Worm (Caenorhabditis elegans) whole organism, L1 larva: Measurements from ENCODE around the gene fbxa-128.

Experiments used
- C16A3.4 ChIP-seq: fragments of 150-350 bp; optimal IDR thresholded peaks from 2 replicates; lab custom pipeline; 2014; ENCODE audit warnings: missing biosample characterization, missing genetic modification characterization
- Y116A8C.19 ChIP-seq: sonication (generic microtip); optimal IDR thresholded peaks from 2 replicates; lab custom pipeline; 2016; ENCODE audit warnings: missing compliant biosample characterization, missing genetic modification characterization, borderline replicate concordance
- aly-2 ChIP-seq: fragments of 150-350 bp; optimal IDR thresholded peaks from 2 replicates; lab custom pipeline; 2014; ENCODE audit warnings: missing biosample characterization, missing genetic modification characterization
- ceh-63 ChIP-seq: fragments of 200-800 bp; sonication (Bioruptor generic); optimal IDR thresholded peaks from 2 replicates; lab custom pipeline; 2018; ENCODE audit warnings: mild to moderate bottlenecking, missing genetic modification characterization, missing compliant biosample characterization
- ceh-82 ChIP-seq, 3 experiments: fragments of 150-350 bp in 1 of 3; sonication (generic microtip) in 2 of 3; optimal IDR thresholded peaks; 2 replicates each; lab custom pipeline; 2014 to 2017; ENCODE audit warnings: missing biosample characterization in 3 of 3, missing genetic modification characterization in 3 of 3
- ceh-88 ChIP-seq: fragments of 200-800 bp; sonication (Bioruptor generic); IDR thresholded peaks from 2 replicates; pipeline ENCODE4 v1.3.6; 2022; ENCODE audit warnings: missing genetic modification characterization, missing compliant biosample characterization
- ceh-90 ChIP-seq: sonication (generic microtip); optimal IDR thresholded peaks from 2 replicates; lab custom pipeline; 2016; ENCODE audit warnings: missing genetic modification characterization, missing compliant biosample characterization
- ces-1 ChIP-seq: fragments of 150-350 bp; optimal IDR thresholded peaks from 2 replicates; lab custom pipeline; 2014; ENCODE audit warnings: missing biosample characterization, missing genetic modification reagents, missing genetic modification characterization
- dpl-1 ChIP-seq, 3 experiments: fragments of 150-350 bp in 2 of 3; sonication (generic microtip) in 1 of 3; optimal IDR thresholded peaks; 2 replicates each; lab custom pipeline; 2014 to 2017; ENCODE audit warnings: missing biosample characterization in 3 of 3, missing genetic modification characterization in 3 of 3, missing genetic modification reagents in 3 of 3
- efl-1 ChIP-seq, 4 experiments: fragments of 150-350 bp; optimal IDR thresholded peaks in 3 of 4; peaks in 1 of 4; 1 replicate in 1 of 4; 2 replicates in 3 of 4; lab custom pipeline; 2014; ENCODE audit warnings: missing biosample characterization in 2 of 4, missing genetic modification characterization in 2 of 4, missing genetic modification reagents in 2 of 4
- egl-13 ChIP-seq: sonication (generic microtip); optimal IDR thresholded peaks from 2 replicates; lab custom pipeline; 2016; ENCODE audit warnings: missing genotype, missing genetic modification reagents, missing genetic modification characterization, missing compliant biosample characterization
- elt-2 ChIP-seq: sonication (generic microtip); optimal IDR thresholded peaks from 2 replicates; lab custom pipeline; 2016; ENCODE audit warnings: missing genetic modification characterization, mild to moderate bottlenecking, inconsistent platforms, missing compliant biosample characterization, missing genetic modification reagents
- fkh-10 ChIP-seq: sonication (generic microtip); optimal IDR thresholded peaks from 2 replicates; lab custom pipeline; 2017; ENCODE audit warnings: missing biosample characterization, missing genetic modification reagents, missing genetic modification characterization
- fkh-4 ChIP-seq: sonication (generic microtip); optimal IDR thresholded peaks from 2 replicates; lab custom pipeline; 2016; ENCODE audit warnings: missing compliant biosample characterization, missing genetic modification characterization, borderline replicate concordance
- fkh-8 ChIP-seq: sonication (generic microtip); optimal IDR thresholded peaks from 2 replicates; lab custom pipeline; 2016; ENCODE audit warnings: mild to moderate bottlenecking, missing genetic modification characterization, missing compliant biosample characterization
- grh-1 ChIP-seq: fragments of 200-800 bp; sonication (Bioruptor generic); IDR thresholded peaks from 2 replicates; pipeline ENCODE4 v1.3.6; 2022; ENCODE audit warnings: missing genetic modification reagents, missing genetic modification characterization, missing compliant biosample characterization
- hlh-4 ChIP-seq: sonication (generic microtip); optimal IDR thresholded peaks from 2 replicates; lab custom pipeline; 2016; ENCODE audit warnings: mild to moderate bottlenecking, missing genetic modification characterization, missing compliant biosample characterization
- isw-1 ChIP-seq: fragments of 200-800 bp; sonication (Bioruptor generic); IDR thresholded peaks from 2 replicates; pipeline ENCODE4 v1.3.6; 2022; ENCODE audit warnings: missing genetic modification characterization, missing compliant biosample characterization
- lin-14 ChIP-seq: fragments of 200-800 bp; sonication (Bioruptor generic); optimal IDR thresholded peaks from 2 replicates; lab custom pipeline; 2018; ENCODE audit warnings: mild to moderate bottlenecking, missing genetic modification characterization, moderate library complexity, missing compliant biosample characterization
- lin-35 ChIP-seq, 2 experiments: fragments of 150-350 bp; optimal IDR thresholded peaks; 2 replicates each; lab custom pipeline; 2014; ENCODE audit warnings: missing biosample characterization in 2 of 2, missing genetic modification characterization in 2 of 2, missing genetic modification reagents in 2 of 2
- lin-39 ChIP-seq: fragments of 150-350 bp; optimal IDR thresholded peaks from 2 replicates; lab custom pipeline; 2014; ENCODE audit warnings: missing biosample characterization, missing genetic modification reagents, missing genetic modification characterization
- lir-3 ChIP-seq: sonication (generic microtip); optimal IDR thresholded peaks from 2 replicates; lab custom pipeline; 2016; ENCODE audit warnings: mild to moderate bottlenecking, missing genetic modification characterization, moderate library complexity, missing compliant biosample characterization; ENCODE audit not compliant: poor library complexity
- lsy-2 ChIP-seq, 2 experiments: fragments of 150-350 bp; optimal IDR thresholded peaks; 2 replicates each; lab custom pipeline; 2014; ENCODE audit warnings: missing biosample characterization in 2 of 2, missing genetic modification characterization in 2 of 2
- mef-2 ChIP-seq: fragments of 150-350 bp; optimal IDR thresholded peaks from 2 replicates; lab custom pipeline; 2014; ENCODE audit warnings: missing biosample characterization, missing genetic modification characterization
- nhr-11 ChIP-seq: fragments of 150-350 bp; optimal IDR thresholded peaks from 2 replicates; lab custom pipeline; 2014; ENCODE audit warnings: missing biosample characterization, missing genetic modification characterization
- nhr-12 ChIP-seq: sonication (generic microtip); optimal IDR thresholded peaks from 2 replicates; lab custom pipeline; 2017; ENCODE audit warnings: missing biosample characterization, missing genetic modification characterization
- nhr-19 ChIP-seq: fragments of 200-800 bp; sonication (Bioruptor generic); conservative IDR thresholded peaks from 2 replicates; pipeline ENCODE4 v1.3.6; 2022; ENCODE audit warnings: missing genetic modification characterization, missing compliant biosample characterization
- nhr-20 ChIP-seq: sonication (generic microtip); optimal IDR thresholded peaks from 2 replicates; lab custom pipeline; 2016; ENCODE audit warnings: mild to moderate bottlenecking, missing genetic modification characterization, missing compliant biosample characterization
- nhr-237 ChIP-seq: fragments of 150-350 bp; optimal IDR thresholded peaks from 2 replicates; lab custom pipeline; 2014; ENCODE audit warnings: missing biosample characterization, missing genetic modification characterization
- nhr-47 ChIP-seq: sonication (generic microtip); optimal IDR thresholded peaks from 2 replicates; lab custom pipeline; 2016; ENCODE audit warnings: mild to moderate bottlenecking, missing genetic modification characterization, moderate library complexity, missing compliant biosample characterization
- nhr-71 ChIP-seq: sonication (generic microtip); optimal IDR thresholded peaks from 2 replicates; lab custom pipeline; 2016; ENCODE audit warnings: mild to moderate bottlenecking, missing genetic modification characterization, moderate library complexity, missing compliant biosample characterization
- nhr-77 ChIP-seq: fragments of 150-350 bp; optimal IDR thresholded peaks from 2 replicates; lab custom pipeline; 2014; ENCODE audit warnings: missing biosample characterization, missing genetic modification characterization
- nhr-85 ChIP-seq: sonication (generic microtip); peaks from one replicate; lab custom pipeline; 2016; ENCODE audit warnings: missing genetic modification characterization, inconsistent platforms, missing compliant biosample characterization
- pax-3 ChIP-seq: fragments of 200-800 bp; sonication (Bioruptor generic); optimal IDR thresholded peaks from 2 replicates; lab custom pipeline; 2018; ENCODE audit warnings: mild to moderate bottlenecking, missing genetic modification characterization, moderate library complexity, missing compliant biosample characterization
- rnt-1 ChIP-seq: sonication (generic microtip); optimal IDR thresholded peaks from 2 replicates; lab custom pipeline; 2016; ENCODE audit warnings: mild to moderate bottlenecking, missing genetic modification characterization, moderate library complexity, missing compliant biosample characterization
- snpc-4 ChIP-seq: fragments of 150-350 bp; optimal IDR thresholded peaks from 2 replicates; lab custom pipeline; 2014; ENCODE audit warnings: missing biosample characterization, missing genetic modification characterization
- snu-23 ChIP-seq: sonication (generic microtip); optimal IDR thresholded peaks from 2 replicates; lab custom pipeline; 2016; ENCODE audit warnings: missing genetic modification characterization, missing compliant biosample characterization
- tlp-1 ChIP-seq: fragments of 150-350 bp; optimal IDR thresholded peaks from 2 replicates; lab custom pipeline; 2014; ENCODE audit warnings: missing biosample characterization, missing genetic modification characterization
- unc-130 ChIP-seq: fragments of 150-350 bp; optimal IDR thresholded peaks from 2 replicates; lab custom pipeline; 2017; ENCODE audit warnings: missing biosample characterization, missing genetic modification characterization, inconsistent platforms
- xbp-1 ChIP-seq: sonication (generic microtip); optimal IDR thresholded peaks from 2 replicates; lab custom pipeline; 2016; ENCODE audit warnings: missing genetic modification characterization, missing compliant biosample characterization

The fbxa-128 gene

DNA sequence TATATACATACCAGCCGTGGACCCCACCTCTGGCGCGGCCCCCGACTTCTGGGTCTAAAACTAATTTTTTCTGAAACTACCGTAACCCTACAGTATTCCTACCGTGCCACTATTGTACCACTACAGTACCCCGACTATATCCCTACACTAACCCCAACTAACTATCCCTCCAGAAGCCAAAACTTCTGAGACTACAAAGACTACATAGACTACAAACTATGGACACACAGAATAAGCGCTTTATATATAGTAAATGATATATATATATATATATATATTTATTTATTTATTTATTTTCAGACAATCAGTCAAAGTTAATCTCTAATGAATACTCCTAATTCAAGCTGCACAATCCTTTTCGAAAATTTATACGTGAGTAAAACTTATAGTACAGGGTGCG is 7.4 kb downstream of the fbxa-128 start, which contains the start of gene pha-1:
Gene pha-1 (plus strand): TSS at position 301 of the 400 bp plus-strand sequence.
- peak; percentile 21 for TF ChIP-seq nhr-85 (tag; lab: Kevin White, UChicago)

- TF ChIP-seq efl-1 (optimal IDR thresholded peaks at IDR 0.05; lab: Kevin White, UChicago) (peak in 1 of 2 experiments; percentile 8), efl-1 (GFP tag; optimal IDR thresholded peaks at IDR 0.05 in 1 of 2; lab: Kevin White, UChicago) (peak; percentile 24 to 30), dpl-1 (GFP tag; optimal IDR thresholded peaks at IDR 0.05; lab: Kevin White, UChicago) (peak in 1 of 3 experiments; percentile 22), hlh-4 (tag; lab: Kevin White, UChicago) (no peak), nhr-11 (tag; lab: Kevin White, UChicago) (no peak), lin-35 (GFP tag; optimal IDR thresholded peaks at IDR 0.05; lab: Kevin White, UChicago) (peak in 1 of 2 experiments; percentile 14), ceh-63 (GFP tag; lab: Kevin White, UChicago) (no peak)
- TF ChIP-seq, all 84 proteins: peak for 3
Measured at ce11 chrIII:11129363-11129762, 9.6 kb downstream of the fbxa-128 start.

DNA sequence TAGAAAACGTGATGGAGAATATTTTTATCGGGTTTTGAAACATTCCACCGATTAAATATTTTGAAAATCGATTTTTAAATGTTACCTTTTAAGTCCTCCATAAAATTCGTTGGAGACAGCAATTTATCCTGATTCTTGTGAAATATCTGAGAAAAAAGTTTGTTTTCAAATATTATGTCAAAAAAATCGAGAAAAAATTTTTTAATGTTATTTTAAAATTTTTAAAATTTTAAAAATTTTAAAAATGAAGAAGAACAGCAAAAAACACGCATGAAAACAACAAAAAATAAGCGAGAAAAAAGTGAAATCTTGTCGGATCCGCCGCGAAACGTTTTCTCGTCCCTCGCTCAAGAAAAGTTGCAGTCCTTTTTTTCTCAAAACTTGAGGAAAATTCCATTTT is 11.4 kb downstream of the fbxa-128 start, which contains the start of gene Y48A6C.8:
Gene Y48A6C.8 (minus strand): TSS at position 101 of the 400 bp plus-strand sequence.
- no peak for TF ChIP-seq lin-35 (GFP tag; optimal IDR thresholded peaks at IDR 0.05; lab: Kevin White, UChicago)
- no peak for TF ChIP-seq nhr-19 (GFP tag; lab: Robert Waterston, UW)
- TF ChIP-seq fkh-4 (tag; lab: Kevin White, UChicago) = no peak
- no peak for TF ChIP-seq C16A3.4 (tag; lab: Kevin White, UChicago)
- TF ChIP-seq nhr-237 (tag; lab: Kevin White, UChicago) = no peak
- TF ChIP-seq snu-23 (GFP tag; lab: Kevin White, UChicago) = no peak
- TF ChIP-seq aly-2 (tag; lab: Kevin White, UChicago) = no peak
- TF ChIP-seq nhr-12 (tag; lab: Kevin White, UChicago) = no peak
- TF ChIP-seq unc-130 (tag; lab: Kevin White, UChicago) = no peak
- no peak for TF ChIP-seq nhr-20
- no peak for TF ChIP-seq lir-3 (tag; lab: Kevin White, UChicago)
- no peak for TF ChIP-seq elt-2 (tag; lab: Kevin White, UChicago)
- TF ChIP-seq ceh-82 (tag; optimal IDR thresholded peaks at IDR 0.05; lab: Kevin White, UChicago) = no peak
- TF ChIP-seq nhr-77 (tag; lab: Kevin White, UChicago) = no peak
- TF ChIP-seq lsy-2 (tag; optimal IDR thresholded peaks at IDR 0.05; lab: Kevin White, UChicago) = no peak
- no peak for TF ChIP-seq fkh-10
- TF ChIP-seq fkh-8 (tag; lab: Kevin White, UChicago) = no peak

ce11 chrIII:11123844-11124243 is 15.1 kb downstream of the fbxa-128 start:
- TF ChIP-seq efl-1 (optimal IDR thresholded peaks at IDR 0.05; lab: Kevin White, UChicago) (peak in 1 of 2 experiments; percentile 7), efl-1 (GFP tag; optimal IDR thresholded peaks at IDR 0.05 in 1 of 2; lab: Kevin White, UChicago) (no peak), grh-1 (GFP tag; lab: Robert Waterston, UW) (0 out of 2 replicates have a peak, but pooled peaks have one; percentile 5), snpc-4 (tag; lab: Kevin White, UChicago) (peak; percentile 94), rnt-1 (peak; percentile 83), nhr-12 (tag; lab: Kevin White, UChicago) (no peak), ceh-88 (GFP tag; lab: Robert Waterston, UW) (no peak), nhr-19 (GFP tag; lab: Robert Waterston, UW) (peak; percentile 43), nhr-71 (tag; lab: Kevin White, UChicago) (peak; percentile 34), lir-3 (tag; lab: Kevin White, UChicago) (no peak), nhr-47 (tag; lab: Kevin White, UChicago) (peak; percentile 27)

DNA sequence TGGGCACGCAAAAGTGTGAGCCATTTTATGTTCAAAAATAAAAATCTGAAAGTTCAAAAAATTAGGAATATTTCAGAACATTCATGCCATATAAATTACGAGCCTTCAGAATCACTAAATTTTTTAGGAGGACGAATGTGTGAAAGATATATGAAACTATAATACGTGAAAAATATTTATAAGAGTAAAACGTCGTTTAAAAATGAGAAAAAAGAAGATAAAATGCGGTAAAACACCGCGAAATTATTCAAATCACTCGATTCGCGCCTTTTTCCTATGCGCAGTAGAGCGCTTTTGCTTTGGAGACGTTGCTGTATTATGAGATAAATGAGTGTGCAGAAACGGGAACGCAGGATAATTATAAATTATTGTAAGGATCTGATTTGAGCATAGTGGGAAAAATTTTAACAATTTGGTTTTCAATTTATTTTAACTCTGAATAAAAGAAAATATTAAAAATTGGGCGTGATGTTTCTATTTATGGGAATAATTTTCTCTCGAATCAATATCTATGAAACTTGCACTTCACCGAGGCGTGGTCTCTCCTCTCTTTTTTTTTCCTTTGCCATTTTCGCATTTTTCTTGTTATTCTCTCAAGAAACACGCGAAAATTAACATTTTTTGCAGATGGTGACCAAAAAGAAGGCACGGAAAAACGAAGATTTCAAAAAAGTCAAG is 19.6 kb downstream of the fbxa-128 start, which contains the start of the genes sup-35 and Y48A6C.4:
Gene sup-35 (minus strand): TSS at position 51 of the 678 bp plus-strand sequence.
Gene Y48A6C.4 (plus strand): TSS at position 628 of the 678 bp plus-strand sequence.
- TF ChIP-seq lin-39 (tag; lab: Kevin White, UChicago) (peak; percentile 13), egl-13 (peak; percentile 91), xbp-1 (tag; lab: Kevin White, UChicago) (peak; percentile 91), fkh-10 (peak; percentile 30), mef-2 (tag; lab: Kevin White, UChicago) (no peak), dpl-1 (GFP tag; optimal IDR thresholded peaks at IDR 0.05; lab: Kevin White, UChicago) (peak; percentile 93 to 95 (median 94)), lsy-2 (tag; optimal IDR thresholded peaks at IDR 0.05; lab: Kevin White, UChicago) (peak; percentile 85 to 90), nhr-20 (peak; percentile 94), tlp-1 (tag; lab: Kevin White, UChicago) (no peak), nhr-71 (tag; lab: Kevin White, UChicago) (peak; percentile 96), ceh-90 (peak; percentile 80), grh-1 (GFP tag; lab: Robert Waterston, UW) (no peak), pax-3 (tag; lab: Kevin White, UChicago) (peak; percentile 95), lin-14 (GFP tag; lab: Kevin White, UChicago) (peak; percentile 90), isw-1 (GFP tag; lab: Robert Waterston, UW) (peak; percentile 82), fkh-8 (tag; lab: Kevin White, UChicago) (peak; percentile 95), ces-1 (GFP tag; lab: Kevin White, UChicago) (no peak), Y116A8C.19 (tag; lab: Kevin White, UChicago) (peak; percentile 76)
